Worm (Caenorhabditis elegans): Measurements from ENCODE around the gene Y59C2A.1.

DNA sequence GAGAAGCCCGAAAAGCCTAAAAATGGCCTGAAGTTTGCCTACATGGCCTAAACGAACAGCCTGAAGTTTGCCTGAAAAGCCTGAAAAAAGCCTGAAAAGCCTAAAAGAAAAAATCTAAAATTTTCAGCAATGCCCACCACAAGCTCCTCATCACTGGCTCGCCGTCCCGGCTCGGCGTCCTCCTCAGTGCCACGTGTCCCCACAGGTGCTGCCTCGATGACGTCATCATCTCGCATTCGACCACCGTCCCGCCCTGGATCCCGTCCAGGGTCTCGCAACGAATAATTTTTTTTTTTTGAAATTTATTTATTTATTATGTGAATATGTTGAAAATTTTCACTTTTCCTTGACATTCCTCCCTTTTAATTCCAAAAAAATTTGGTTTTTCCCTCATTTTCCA lies 45.8 kb downstream of the Y59C2A.1 start:
- TF ChIP-seq ceh-36 (tag; optimal IDR thresholded peaks at IDR 0.05) (no peak), hmbx-1 (tag; optimal IDR thresholded peaks at IDR 0.05) (no peak), hmg-4 (GFP tag; optimal IDR thresholded peaks at IDR 0.05) (no peak), ama-1 (optimal IDR thresholded peaks at IDR 0.05) (no peak), B0310.2 (tag; optimal IDR thresholded peaks at IDR 0.05) (no peak), aly-1 (tag; optimal IDR thresholded peaks at IDR 0.05) (no peak), tra-4 (tag; optimal IDR thresholded peaks at IDR 0.05) (no peak), hnd-1 (tag; optimal IDR thresholded peaks at IDR 0.05) (no peak), flt-1 (GFP tag; IDR thresholded peaks at IDR 0.05) (no peak)
